Fruit fly (Drosophila melanogaster) whole organism, embryonic: ENCODE data around the gene Cnot4.

Experiments
- ATbp ChIP-seq: fragments of 200-800 bp; sonication (Bioruptor generic); optimal IDR thresholded peaks from 2 replicates; lab custom pipeline; 2017; ENCODE audit warnings: missing biosample characterization, mild to moderate bottlenecking, missing genetic modification characterization, missing genetic modification reagents
- CG10209 ChIP-seq: fragments of 200-800 bp; sonication (Bioruptor generic); optimal IDR thresholded peaks from 3 replicates; lab custom pipeline; 2017; ENCODE audit warnings: missing biosample characterization, mild to moderate bottlenecking, missing genetic modification characterization, missing genetic modification reagents
- CG11504 ChIP-seq: fragments of 200-800 bp; sonication (Bioruptor generic); optimal IDR thresholded peaks from 3 replicates; lab custom pipeline; 2019; ENCODE audit warnings: missing biosample characterization, mild to moderate bottlenecking, missing genetic modification characterization, moderate library complexity
- CG12219 ChIP-seq: fragments of 200-800 bp; sonication (Bioruptor generic); optimal IDR thresholded peaks from 3 replicates; lab custom pipeline; 2018; ENCODE audit warnings: missing biosample characterization, mild to moderate bottlenecking, missing genetic modification characterization
- CG12391 ChIP-seq: fragments of 200-800 bp; sonication (Bioruptor generic); optimal IDR thresholded peaks from 3 replicates; lab custom pipeline; 2018; ENCODE audit warnings: missing biosample characterization, mild to moderate bottlenecking, missing genetic modification characterization, moderate library complexity
- CG1529 ChIP-seq: fragments of 200-800 bp; sonication (Bioruptor generic); optimal IDR thresholded peaks from 3 replicates; lab custom pipeline; 2018; ENCODE audit warnings: missing biosample characterization, missing genetic modification characterization
- CG15601 ChIP-seq: fragments of 200-800 bp; sonication (Bioruptor generic); optimal IDR thresholded peaks from 3 replicates; lab custom pipeline; 2019; ENCODE audit warnings: missing biosample characterization, mild to moderate bottlenecking, missing genetic modification characterization, moderate library complexity
- CG1832 ChIP-seq: fragments of 200-800 bp; sonication (Bioruptor generic); optimal IDR thresholded peaks from 2 replicates; lab custom pipeline; 2017; ENCODE audit warnings: missing biosample characterization, mild to moderate bottlenecking, missing genetic modification characterization, inconsistent platforms
- CG18764 ChIP-seq: fragments of 200-800 bp; sonication (Bioruptor generic); optimal IDR thresholded peaks from 3 replicates; lab custom pipeline; 2016; ENCODE audit warnings: missing biosample characterization, missing genetic modification characterization
- CG2712 ChIP-seq: fragments of 200-800 bp; optimal IDR thresholded peaks from 3 replicates; lab custom pipeline; 2019; ENCODE audit warnings: missing biosample characterization, mild to moderate bottlenecking, missing genetic modification characterization, moderate library complexity
- CG33557 ChIP-seq: fragments of 200-800 bp; sonication (Bioruptor generic); optimal IDR thresholded peaks from 2 replicates; lab custom pipeline; 2019; ENCODE audit warnings: missing biosample characterization, mild to moderate bottlenecking, missing genetic modification characterization, moderate library complexity
- CG4730 ChIP-seq: fragments of 200-800 bp; sonication (Bioruptor generic); IDR thresholded peaks from 2 replicates; pipeline ENCODE4 v1.3.6; 2022; ENCODE audit warnings: missing biosample characterization, missing genetic modification characterization
- CG6689 ChIP-seq: fragments of 200-800 bp; sonication (Bioruptor generic); IDR thresholded peaks from 2 replicates; pipeline ENCODE4 v1.3.6; 2022; ENCODE audit warnings: missing biosample characterization, missing genetic modification characterization
- CG8290 ChIP-seq, 3 experiments: fragments of 200-800 bp; sonication (Bioruptor generic); optimal IDR thresholded peaks; 2 replicates each; lab custom pipeline; 2016 to 2019; ENCODE audit warnings: missing biosample characterization in 3 of 3, missing genetic modification characterization in 3 of 3, mild to moderate bottlenecking in 2 of 3, moderate library complexity in 1 of 3
- CG8388 ChIP-seq: fragments of 200-800 bp; sonication (Bioruptor generic); optimal IDR thresholded peaks from 2 replicates; lab custom pipeline; 2019; ENCODE audit warnings: missing biosample characterization, mild to moderate bottlenecking, missing genetic modification characterization, moderate library complexity
- CG8924 ChIP-seq: fragments of 200-800 bp; optimal IDR thresholded peaks from 3 replicates; lab custom pipeline; 2019; ENCODE audit warnings: missing biosample characterization, mild to moderate bottlenecking, missing genetic modification characterization, moderate library complexity
- Chrac-16 ChIP-seq: fragments of 200-800 bp; sonication (Bioruptor generic); optimal IDR thresholded peaks from 3 replicates; lab custom pipeline; 2016; ENCODE audit warnings: missing biosample characterization, missing genetic modification characterization
- CoRest ChIP-seq: fragments of 200-800 bp; sonication (Bioruptor generic); optimal IDR thresholded peaks from 3 replicates; lab custom pipeline; 2018; ENCODE audit warnings: missing biosample characterization, mild to moderate bottlenecking, missing genetic modification characterization, moderate library complexity
- D19A ChIP-seq: fragments of 200-800 bp; optimal IDR thresholded peaks from 3 replicates; lab custom pipeline; 2019; ENCODE audit warnings: missing biosample characterization, mild to moderate bottlenecking, missing genetic modification characterization, moderate library complexity
- Dp ChIP-seq: fragments of 200-800 bp; sonication (Bioruptor generic); optimal IDR thresholded peaks from 2 replicates; lab custom pipeline; 2018; ENCODE audit warnings: missing biosample characterization, mild to moderate bottlenecking, missing genetic modification characterization, moderate library complexity
- Dref ChIP-seq: fragments of 200-800 bp; sonication (Bioruptor generic); IDR thresholded peaks from 2 replicates; pipeline ENCODE4 v1.3.6; 2022; ENCODE audit warnings: missing biosample characterization, missing genetic modification characterization
- Ets65A ChIP-seq: fragments of 200-800 bp; sonication (Bioruptor generic); peaks from one replicate; lab custom pipeline; 2016; ENCODE audit warnings: missing biosample characterization, missing genetic modification characterization
- Hmx ChIP-seq: fragments of 200-800 bp; sonication (Bioruptor generic); optimal IDR thresholded peaks from 2 replicates; lab custom pipeline; 2016; ENCODE audit warnings: missing biosample characterization, missing genetic modification characterization
- NK7.1 ChIP-seq: fragments of 200-800 bp; sonication (Bioruptor generic); optimal IDR thresholded peaks from 3 replicates; lab custom pipeline; 2016; ENCODE audit warnings: missing biosample characterization, missing genetic modification characterization
- Oli ChIP-seq: fragments of 200-800 bp; sonication (Bioruptor generic); optimal IDR thresholded peaks from 2 replicates; lab custom pipeline; 2018; ENCODE audit warnings: missing biosample characterization, mild to moderate bottlenecking, missing genetic modification characterization, moderate library complexity
- Poxn ChIP-seq: fragments of 200-800 bp; sonication (Bioruptor generic); IDR thresholded peaks from 2 replicates; pipeline ENCODE4 v1.3.6; 2022; ENCODE audit warnings: missing biosample characterization, missing genetic modification characterization
- Stat92E ChIP-seq, 3 experiments: fragments of >200 bp in 2 of 3; fragments of 200-800 bp in 1 of 3; sonication (Bioruptor generic) in 1 of 3; optimal IDR thresholded peaks; 2 replicates each; lab custom pipeline; 2017 to 2019; ENCODE audit warnings: missing biosample characterization in 3 of 3, missing genetic modification characterization in 3 of 3, mild to moderate bottlenecking in 1 of 3, moderate library complexity in 1 of 3
- Xrp1 ChIP-seq: fragments of 200-800 bp; sonication (Bioruptor generic); IDR thresholded peaks from 2 replicates; pipeline ENCODE4 v1.3.6; 2022; ENCODE audit warnings: missing biosample characterization, missing genetic modification characterization
- az2 ChIP-seq: fragments of 200-800 bp; sonication (Bioruptor generic); optimal IDR thresholded peaks from 3 replicates; lab custom pipeline; 2016; ENCODE audit warnings: missing biosample characterization, missing genetic modification characterization
- bigmax ChIP-seq: fragments of 200-800 bp; sonication (Bioruptor generic); optimal IDR thresholded peaks from 2 replicates; lab custom pipeline; 2018; ENCODE audit warnings: missing biosample characterization, mild to moderate bottlenecking, missing genetic modification characterization
- bsh ChIP-seq, 2 experiments: fragments of 200-800 bp; sonication (Bioruptor generic); optimal IDR thresholded peaks; 2 replicates each; lab custom pipeline; 2017 to 2018; ENCODE audit warnings: mild to moderate bottlenecking in 2 of 2, missing biosample characterization in 2 of 2, missing genetic modification characterization in 2 of 2, moderate library complexity in 1 of 2
- ewg ChIP-seq: fragments of 200-800 bp; sonication (Bioruptor generic); optimal IDR thresholded peaks from 3 replicates; lab custom pipeline; 2017; ENCODE audit warnings: mild to moderate bottlenecking, missing biosample characterization, missing genetic modification reagents, missing genetic modification characterization
- fd96Cb ChIP-seq: fragments of 200-800 bp; sonication (Bioruptor generic); optimal IDR thresholded peaks from 2 replicates; lab custom pipeline; 2018; ENCODE audit warnings: missing biosample characterization, mild to moderate bottlenecking, missing genetic modification characterization, moderate library complexity
- gsb-n ChIP-seq: fragments of 200-800 bp; sonication (Bioruptor generic); optimal IDR thresholded peaks from 3 replicates; lab custom pipeline; 2018; ENCODE audit warnings: missing biosample characterization, mild to moderate bottlenecking, missing genetic modification characterization
- ham ChIP-seq: fragments of 200-800 bp; sonication (Bioruptor generic); IDR thresholded peaks from 2 replicates; pipeline ENCODE4 v1.3.6; 2022; ENCODE audit warnings: missing biosample characterization, missing genetic modification characterization
- inv ChIP-seq: fragments of 200-800 bp; sonication (Bioruptor generic); IDR thresholded peaks from 2 replicates; pipeline ENCODE4 v1.3.6; 2022; ENCODE audit warnings: missing biosample characterization, missing genetic modification characterization; ENCODE audit not compliant: partially characterized antibody
- klu ChIP-seq: fragments of 200-800 bp; sonication (Bioruptor generic); IDR thresholded peaks from 2 replicates; pipeline ENCODE4 v1.3.6; 2022; ENCODE audit warnings: missing biosample characterization, missing genetic modification characterization
- nmo ChIP-seq: fragments of 200-800 bp; sonication (Bioruptor generic); optimal IDR thresholded peaks from 2 replicates; lab custom pipeline; 2018; ENCODE audit warnings: missing biosample characterization, mild to moderate bottlenecking, missing genetic modification characterization, moderate library complexity
- pfk ChIP-seq: fragments of 200-800 bp; sonication (Bioruptor generic); optimal IDR thresholded peaks from 2 replicates; lab custom pipeline; 2018; ENCODE audit warnings: missing biosample characterization, mild to moderate bottlenecking, missing genetic modification characterization, moderate library complexity
- phol ChIP-seq: fragments of 200-800 bp; sonication (Bioruptor generic); optimal IDR thresholded peaks from 3 replicates; lab custom pipeline; 2018; ENCODE audit warnings: missing biosample characterization, mild to moderate bottlenecking, missing genetic modification characterization, moderate library complexity
- pros ChIP-seq: fragments of 200-800 bp; sonication (Bioruptor generic); optimal IDR thresholded peaks from 3 replicates; lab custom pipeline; 2019; ENCODE audit warnings: missing biosample characterization, mild to moderate bottlenecking, missing genetic modification characterization, moderate library complexity
- pum ChIP-seq: fragments of 200-800 bp; sonication (Bioruptor generic); optimal IDR thresholded peaks from 2 replicates; lab custom pipeline; 2016; ENCODE audit warnings: missing biosample characterization, missing genetic modification characterization
- row ChIP-seq: fragments of 200-800 bp; sonication (Bioruptor generic); IDR thresholded peaks from 3 replicates; pipeline ENCODE4 v1.3.6; 2022; ENCODE audit warnings: missing biosample characterization, missing genetic modification characterization
- sens ChIP-seq: fragments of 200-800 bp; sonication (Bioruptor generic); peaks from one replicate; lab custom pipeline; 2016; ENCODE audit warnings: missing biosample characterization, missing genetic modification characterization
- sim ChIP-seq: fragments of 200-800 bp; sonication (Bioruptor generic); IDR thresholded peaks from 2 replicates; pipeline ENCODE4 v1.3.6; 2022; ENCODE audit warnings: missing biosample characterization, missing genetic modification characterization
- sna ChIP-seq: fragments of 200-800 bp; sonication (Bioruptor generic); IDR thresholded peaks from 2 replicates; pipeline ENCODE4 v1.3.6; 2022; ENCODE audit warnings: missing biosample characterization, missing genetic modification characterization; ENCODE audit not compliant: partially characterized antibody
- unc-4 ChIP-seq: fragments of 200-800 bp; sonication (Bioruptor generic); IDR thresholded peaks from 2 replicates; pipeline ENCODE4 v1.3.6; 2022; ENCODE audit warnings: missing biosample characterization, missing genetic modification characterization; ENCODE audit not compliant: partially characterized antibody
- zen ChIP-seq: fragments of 200-800 bp; sonication (Bioruptor generic); optimal IDR thresholded peaks from 3 replicates; lab custom pipeline; 2018; ENCODE audit warnings: missing biosample characterization, mild to moderate bottlenecking, missing genetic modification characterization, moderate library complexity

Gene Cnot4

DNA sequence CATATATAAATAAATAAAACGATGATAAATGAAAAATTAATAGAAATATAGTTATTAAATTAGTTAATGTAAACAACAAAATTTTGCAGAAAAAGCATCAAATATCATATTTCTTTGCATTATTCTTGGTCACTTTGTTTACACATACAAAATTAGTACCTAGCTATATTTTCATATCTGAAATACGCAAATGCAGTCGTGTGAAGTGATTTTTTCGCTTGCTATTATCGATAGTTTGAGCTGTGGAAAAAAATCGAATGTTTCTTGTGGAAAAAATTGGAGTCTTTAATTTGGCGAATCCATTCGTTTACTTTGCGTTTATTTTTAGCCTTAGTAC lies at the start of gene Cnot4 (continued):
- TF ChIP-seq Dref (GFP tag; lab: Robert Waterston, UW) (peak; percentile 71), bigmax (GFP tag; lab: Kevin White, UChicago) (no peak), sna (GFP tag; lab: Robert Waterston, UW) (no peak), unc-4 (0 out of 2 replicates have a peak, but pooled peaks have one; percentile 25), zen (tag; lab: Kevin White, UChicago) (peak; percentile 16), CG12219 (GFP tag; lab: Kevin White, UChicago) (no peak), CG18764 (GFP tag; lab: Kevin White, UChicago) (no peak), inv (GFP tag; lab: Robert Waterston, UW) (0 out of 2 replicates have a peak, but pooled peaks have one; percentile 30), Chrac-16 (no peak), Dp (peak; percentile 1), CG8290 (GFP tag; optimal IDR thresholded peaks at IDR 0.05; lab: Kevin White, UChicago) (peak; percentile 10), CG8290 (tag; optimal IDR thresholded peaks at IDR 0.05; lab: Kevin White, UChicago) (no peak), CG8388 (no peak)

DNA sequence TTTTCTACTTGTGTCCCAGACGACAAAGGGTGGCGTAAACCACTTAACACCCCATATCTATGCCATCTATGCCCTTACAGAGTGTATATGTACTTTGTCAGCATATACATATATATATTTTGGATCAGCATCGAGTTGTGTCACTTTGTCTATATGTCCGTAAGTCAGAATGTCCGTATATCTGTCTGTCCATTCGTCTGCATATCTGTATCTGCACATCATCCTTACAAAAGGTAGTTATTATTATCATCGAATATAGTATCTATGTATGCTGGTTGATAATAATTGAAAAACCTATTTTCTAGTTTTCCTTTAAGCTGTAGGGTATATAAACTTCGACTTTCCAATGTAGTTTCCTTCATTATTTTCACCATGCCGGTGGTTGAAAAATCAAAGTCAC lies 45.4 kb upstream of the Cnot4 start:
- TF ChIP-seq fd96Cb (tag; lab: Kevin White, UChicago) (peak; percentile 7), klu (GFP tag; lab: Robert Waterston, UW) (no peak), CG6689 (GFP tag; lab: Robert Waterston, UW) (peak; percentile 38; the same call in 1 of the 2 replicates), CG12391 (tag; lab: Kevin White, UChicago) (peak; percentile 23), CG1832 (GFP tag; lab: Kevin White, UChicago) (no peak), CG8924 (tag; lab: Kevin White, UChicago) (peak; percentile 17), CG33557 (peak; percentile 28), phol (peak; percentile 45), CG1529 (GFP tag; lab: Kevin White, UChicago) (peak; percentile 20), ewg (GFP tag; lab: Kevin White, UChicago) (peak; percentile 13), ATbp (GFP tag; lab: Kevin White, UChicago) (no peak), pum (peak; percentile 14), az2 (GFP tag; lab: Kevin White, UChicago) (peak; percentile 14), bsh (GFP tag; optimal IDR thresholded peaks at IDR 0.05; lab: Kevin White, UChicago) (peak in 1 of 2 experiments; percentile 51), CG2712 (tag; lab: Kevin White, UChicago) (peak; percentile 55), Stat92E (GFP tag; optimal IDR thresholded peaks at IDR 0.05; lab: Kevin White, UChicago) (no peak), D19A (tag; lab: Kevin White, UChicago) (peak; percentile 99), CG10209 (no peak), CG11504 (tag; lab: Kevin White, UChicago) (peak; percentile 71), row (GFP tag; lab: Robert Waterston, UW) (peak; percentile 55), CG15601 (tag; lab: Kevin White, UChicago) (peak; percentile 36), sim (GFP tag; lab: Robert Waterston, UW) (no peak), Oli (tag; lab: Kevin White, UChicago) (peak; percentile 25), Ets65A (GFP tag; lab: Kevin White, UChicago) (peak; percentile 15), pros (peak; percentile 33), Hmx (GFP tag; lab: Kevin White, UChicago) (no peak), sens (peak; percentile 88), pfk (GFP tag; lab: Kevin White, UChicago) (no peak), CG12219 (GFP tag; lab: Kevin White, UChicago) (peak; percentile 29), CG8388 (peak; percentile 29), nmo (GFP tag; lab: Kevin White, UChicago) (peak; percentile 29), gsb-n (tag; lab: Kevin White, UChicago) (peak; percentile 12), NK7.1 (GFP tag; lab: Kevin White, UChicago) (no peak), Poxn (GFP tag; lab: Robert Waterston, UW) (no peak), ham (GFP tag; lab: Robert Waterston, UW) (no peak), CoRest (no peak), Xrp1 (peak; percentile 39; the same call in 1 of the 2 replicates), CG4730 (GFP tag; lab: Robert Waterston, UW) (0 out of 2 replicates have a peak, but pooled peaks have one; percentile 9)
